Worm (Caenorhabditis elegans): ENCODE results near the gene ZK185.2.

DNA sequence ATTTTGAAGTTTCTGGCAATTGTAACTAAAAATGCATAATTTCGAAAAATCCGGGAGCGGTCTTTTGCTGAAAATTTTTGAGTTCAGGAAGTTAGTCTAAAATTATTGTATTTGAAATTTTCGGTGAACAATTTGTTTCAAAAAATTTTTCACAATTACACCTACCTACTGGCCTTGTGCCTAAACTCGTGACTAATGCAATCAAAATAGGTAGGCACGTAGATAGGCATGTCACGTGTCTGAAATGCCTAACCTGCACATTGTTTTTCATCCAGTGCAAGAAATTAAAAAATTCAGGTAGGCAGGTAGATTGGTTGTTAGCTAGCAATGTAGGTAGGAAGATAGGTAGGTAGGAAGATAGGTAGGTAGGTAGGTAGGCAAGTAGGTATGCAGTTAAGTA, 20.8 kb downstream of the ZK185.2 start:
- TF ChIP-seq ztf-11 (tag; optimal IDR thresholded peaks at IDR 0.05) (no peak), lin-13 (tag; optimal IDR thresholded peaks at IDR 0.05) (no peak), elt-1 (tag; optimal IDR thresholded peaks at IDR 0.05; ENCODE audit: borderline replicate concordance, insufficient read depth) (no peak), ham-2 (GFP tag; optimal IDR thresholded peaks at IDR 0.05) (no peak), sem-2 (GFP tag; optimal IDR thresholded peaks at IDR 0.05) (no peak), ceh-43 (GFP tag; optimal IDR thresholded peaks at IDR 0.05) (no peak), ces-1 (GFP tag; optimal IDR thresholded peaks at IDR 0.05) (no peak)
